Worm (Caenorhabditis elegans) whole organism, late embryonic: ENCODE data around the gene osm-5.

Experiments
- ceh-34 ChIP-seq: sonication (generic microtip); optimal IDR thresholded peaks from 2 replicates; lab custom pipeline; 2016; ENCODE audit warnings: mild to moderate bottlenecking, missing genetic modification characterization, missing compliant biosample characterization
- gmeb-2 ChIP-seq: sonication (generic microtip); optimal IDR thresholded peaks from 2 replicates; lab custom pipeline; 2016; ENCODE audit warnings: missing genetic modification characterization, inconsistent platforms, missing compliant biosample characterization

- no peak for TF ChIP-seq ceh-34 (tag; lab: Kevin White, UChicago)
- no peak for TF ChIP-seq gmeb-2 (tag; lab: Kevin White, UChicago)
These were observed 43.5 kb upstream of the osm-5 start, which contains the start of gene pfk-1.1 for ce11 chrX:2940572-2940971.
